Worm (Caenorhabditis elegans) whole organism, young adult: ENCODE measurements around the gene aps-1.

Source experiments
- B0336.3 ChIP-seq: fragments of 200-800 bp; sonication (Bioruptor generic); IDR thresholded peaks from 2 replicates; pipeline ENCODE4 v1.3.6; 2022; ENCODE audit warnings: missing genetic modification characterization, missing compliant biosample characterization
- C06A6.2 ChIP-seq: fragments of 200-800 bp; sonication (Bioruptor generic); conservative IDR thresholded peaks from 2 replicates; pipeline ENCODE4 v1.3.6; 2022; ENCODE audit warnings: missing genetic modification characterization, missing compliant biosample characterization
- C17E4.6 ChIP-seq: fragments of 200-800 bp; sonication (Bioruptor generic); IDR thresholded peaks from 2 replicates; pipeline ENCODE4 v1.3.6; 2022; ENCODE audit warnings: missing genetic modification reagents, missing genetic modification characterization, missing compliant biosample characterization
- D2030.7 ChIP-seq: fragments of 200-800 bp; sonication (Bioruptor generic); IDR thresholded peaks from 2 replicates; pipeline ENCODE4 v1.3.6; 2022; ENCODE audit warnings: missing genetic modification reagents, missing genetic modification characterization, missing compliant biosample characterization
- F10E7.11 ChIP-seq: sonication (generic microtip); optimal IDR thresholded peaks from 2 replicates; lab custom pipeline; 2017; ENCODE audit warnings: mild to moderate bottlenecking, missing genetic modification characterization, moderate library complexity, missing compliant biosample characterization
- F39B2.1 ChIP-seq: fragments of 200-800 bp; sonication (Bioruptor generic); IDR thresholded peaks from 2 replicates; pipeline ENCODE4 v1.3.6; 2022; ENCODE audit warnings: missing genetic modification reagents, missing genetic modification characterization, missing compliant biosample characterization
- F52B5.7 ChIP-seq: sonication (generic microtip); optimal IDR thresholded peaks from 2 replicates; lab custom pipeline; 2016; ENCODE audit warnings: mild to moderate bottlenecking, missing genetic modification characterization, missing compliant biosample characterization
- F55B11.4 ChIP-seq: sonication (generic microtip); optimal IDR thresholded peaks from 2 replicates; lab custom pipeline; 2016; ENCODE audit warnings: missing compliant biosample characterization, missing genetic modification characterization, borderline replicate concordance; ENCODE audit not compliant: insufficient read depth
- K11D2.4 ChIP-seq: fragments of 200-800 bp; sonication (Bioruptor generic); IDR thresholded peaks from 2 replicates; pipeline ENCODE4 v1.3.6; 2022; ENCODE audit warnings: missing genetic modification reagents, missing genetic modification characterization, missing compliant biosample characterization
- K12H6.12 ChIP-seq: fragments of 200-800 bp; sonication (Bioruptor generic); optimal IDR thresholded peaks from 2 replicates; lab custom pipeline; 2018; ENCODE audit warnings: mild to moderate bottlenecking, missing genetic modification characterization, missing compliant biosample characterization
- Y53F4B.3 ChIP-seq: fragments of 200-800 bp; sonication (Bioruptor generic); IDR thresholded peaks from 2 replicates; pipeline ENCODE4 v1.3.6; 2022; ENCODE audit warnings: missing genetic modification reagents, missing genetic modification characterization, missing compliant biosample characterization
- Y95B8A.8 ChIP-seq: fragments of 200-800 bp; sonication (Bioruptor generic); IDR thresholded peaks from 2 replicates; pipeline ENCODE4 v1.3.6; 2022; ENCODE audit warnings: missing genetic modification reagents, missing genetic modification characterization, missing compliant biosample characterization
- ZK185.1 ChIP-seq: sonication (generic microtip); optimal IDR thresholded peaks from 2 replicates; lab custom pipeline; 2016; ENCODE audit warnings: mild to moderate bottlenecking, missing genetic modification characterization, missing compliant biosample characterization; ENCODE audit not compliant: poor library complexity, severe bottlenecking
- attf-3 ChIP-seq: fragments of 200-800 bp; sonication (Bioruptor generic); conservative IDR thresholded peaks from 2 replicates; pipeline ENCODE4 v1.3.6; 2022; ENCODE audit warnings: missing genetic modification reagents, missing genetic modification characterization, missing compliant biosample characterization
- attf-5 ChIP-seq: fragments of 200-800 bp; sonication (Bioruptor generic); optimal IDR thresholded peaks from 2 replicates; lab custom pipeline; 2018; ENCODE audit warnings: mild to moderate bottlenecking, missing genetic modification characterization, missing compliant biosample characterization
- cebp-1 ChIP-seq, 2 experiments: fragments of 200-800 bp in 1 of 2; sonication (Bioruptor generic) in 1 of 2; sonication (generic microtip) in 1 of 2; IDR thresholded peaks in 1 of 2; optimal IDR thresholded peaks in 1 of 2; 2 replicates each; pipeline versions ENCODE4 v1.3.6 to Lab custom; 2017 to 2022; ENCODE audit warnings: missing compliant biosample characterization in 2 of 2, missing genetic modification characterization in 2 of 2, mild to moderate bottlenecking in 1 of 2, missing genetic modification reagents in 1 of 2, moderate library complexity in 1 of 2
- ceh-100 ChIP-seq: fragments of 200-800 bp; sonication (Bioruptor generic); IDR thresholded peaks from 2 replicates; pipeline ENCODE4 v1.3.6; 2022; ENCODE audit warnings: missing genetic modification reagents, missing genetic modification characterization, missing compliant biosample characterization
- ceh-27 ChIP-seq: fragments of 200-800 bp; sonication (Bioruptor generic); optimal IDR thresholded peaks from 2 replicates; lab custom pipeline; 2018; ENCODE audit warnings: mild to moderate bottlenecking, missing genetic modification characterization, moderate library complexity, missing compliant biosample characterization
- ceh-40 ChIP-seq: fragments of 200-800 bp; sonication (Bioruptor generic); IDR thresholded peaks from 2 replicates; pipeline ENCODE4 v1.3.6; 2022; ENCODE audit warnings: missing genetic modification characterization, missing compliant biosample characterization
- ceh-79 ChIP-seq: sonication (generic microtip); optimal IDR thresholded peaks from 2 replicates; lab custom pipeline; 2017; ENCODE audit warnings: mild to moderate bottlenecking, missing genetic modification characterization, missing compliant biosample characterization
- egl-18 ChIP-seq: fragments of 200-800 bp; sonication (Bioruptor generic); IDR thresholded peaks from 2 replicates; pipeline ENCODE4 v1.3.6; 2022; ENCODE audit warnings: missing genetic modification reagents, missing genetic modification characterization, missing compliant biosample characterization
- egl-44 ChIP-seq: fragments of 200-800 bp; sonication (Bioruptor generic); IDR thresholded peaks from 2 replicates; pipeline ENCODE4 v1.3.6; 2022; ENCODE audit warnings: missing genetic modification reagents, missing genetic modification characterization, missing compliant biosample characterization
- fkh-3 ChIP-seq: sonication (generic microtip); optimal IDR thresholded peaks from 2 replicates; lab custom pipeline; 2016; ENCODE audit warnings: mild to moderate bottlenecking, missing genetic modification characterization, missing compliant biosample characterization
- gei-17 ChIP-seq: fragments of 200-800 bp; sonication (Bioruptor generic); optimal IDR thresholded peaks from 2 replicates; lab custom pipeline; 2018; ENCODE audit warnings: mild to moderate bottlenecking, missing genetic modification characterization, missing compliant biosample characterization
- hmg-1.2 ChIP-seq: fragments of 200-800 bp; sonication (Bioruptor generic); IDR thresholded peaks from 2 replicates; pipeline ENCODE4 v1.3.6; 2022; ENCODE audit warnings: missing genetic modification reagents, missing genetic modification characterization, missing compliant biosample characterization
- hmg-20 ChIP-seq: fragments of 200-800 bp; sonication (Bioruptor generic); IDR thresholded peaks from 2 replicates; pipeline ENCODE4 v1.3.6; 2022; ENCODE audit warnings: missing genetic modification reagents, missing genetic modification characterization, missing compliant biosample characterization
- let-607 ChIP-seq, 2 experiments: fragments of 200-800 bp in 1 of 2; sonication (Bioruptor generic) in 1 of 2; sonication (generic microtip) in 1 of 2; optimal IDR thresholded peaks; 2 replicates each; lab custom pipeline; 2016 to 2018; ENCODE audit warnings: mild to moderate bottlenecking in 2 of 2, missing compliant biosample characterization in 2 of 2, missing genetic modification characterization in 2 of 2, moderate library complexity in 2 of 2, missing genotype in 1 of 2
- lin-35 ChIP-seq, 3 experiments: fragments of 150-350 bp in 2 of 3; sonication (generic microtip) in 1 of 3; optimal IDR thresholded peaks; 2 replicates each; lab custom pipeline; 2014 to 2018; ENCODE audit warnings: missing biosample characterization in 3 of 3, missing genetic modification characterization in 3 of 3, missing genetic modification reagents in 3 of 3
- lin-40 ChIP-seq: sonication (generic microtip); optimal IDR thresholded peaks from 2 replicates; lab custom pipeline; 2016; ENCODE audit warnings: missing genetic modification characterization, mild to moderate bottlenecking, missing compliant biosample characterization, missing genotype, missing genetic modification reagents
- lin-54 ChIP-seq: fragments of 200-800 bp; sonication (Bioruptor generic); optimal IDR thresholded peaks from 2 replicates; lab custom pipeline; 2018; ENCODE audit warnings: mild to moderate bottlenecking, missing genetic modification characterization, missing compliant biosample characterization
- lsy-27 ChIP-seq: sonication (generic microtip); optimal IDR thresholded peaks from 2 replicates; lab custom pipeline; 2017; ENCODE audit warnings: missing genetic modification characterization, mild to moderate bottlenecking, missing compliant biosample characterization, antibody characterized with exemption, missing genotype, borderline replicate concordance; ENCODE audit not compliant: insufficient read depth
- madf-6 ChIP-seq: fragments of 200-800 bp; sonication (Bioruptor generic); IDR thresholded peaks from 2 replicates; pipeline ENCODE4 v1.3.6; 2022; ENCODE audit warnings: missing genetic modification reagents, missing genetic modification characterization, missing compliant biosample characterization
- mel-28 ChIP-seq: sonication (generic microtip); optimal IDR thresholded peaks from 2 replicates; lab custom pipeline; 2016; ENCODE audit warnings: borderline replicate concordance, mild to moderate bottlenecking, missing genetic modification characterization, missing compliant biosample characterization
- nhr-27 ChIP-seq: fragments of 200-800 bp; sonication (Bioruptor generic); optimal IDR thresholded peaks from 2 replicates; lab custom pipeline; 2018; ENCODE audit warnings: mild to moderate bottlenecking, missing genetic modification characterization, moderate library complexity, missing compliant biosample characterization
- nhr-80 ChIP-seq: sonication (generic microtip); optimal IDR thresholded peaks from 2 replicates; lab custom pipeline; 2016; ENCODE audit warnings: missing genetic modification characterization, missing compliant biosample characterization
- nhr-90 ChIP-seq: sonication (generic microtip); optimal IDR thresholded peaks from 2 replicates; lab custom pipeline; 2016; ENCODE audit warnings: missing genotype, mild to moderate bottlenecking, missing genetic modification characterization, missing compliant biosample characterization
- pha-4 ChIP-seq: fragments of 150-350 bp; sonication (generic microtip); optimal IDR thresholded peaks from 2 replicates; lab custom pipeline; 2014; ENCODE audit warnings: missing biosample characterization, missing genetic modification reagents, missing genetic modification characterization
- snpc-1.3 ChIP-seq: sonication (generic microtip); optimal IDR thresholded peaks from 2 replicates; lab custom pipeline; 2017; ENCODE audit warnings: missing genetic modification characterization, mild to moderate bottlenecking, missing compliant biosample characterization, antibody characterized with exemption, moderate library complexity, missing genotype, missing genetic modification reagents; ENCODE audit not compliant: insufficient read depth
- snpc-3.4 ChIP-seq: sonication (generic microtip); optimal IDR thresholded peaks from 2 replicates; lab custom pipeline; 2017; ENCODE audit warnings: missing genetic modification characterization, mild to moderate bottlenecking, missing compliant biosample characterization, antibody characterized with exemption, moderate library complexity, missing genotype, missing genetic modification reagents
- tbx-9 ChIP-seq: sonication (generic microtip); optimal IDR thresholded peaks from 2 replicates; lab custom pipeline; 2016; ENCODE audit warnings: borderline replicate concordance, missing genetic modification characterization, inconsistent platforms, missing compliant biosample characterization
- unc-62 ChIP-seq: fragments of 150-350 bp; optimal IDR thresholded peaks from 2 replicates; lab custom pipeline; 2014; ENCODE audit warnings: missing biosample characterization, missing genetic modification reagents, missing genetic modification characterization
- zfh-2 ChIP-seq: fragments of 200-800 bp; sonication (Bioruptor generic); conservative IDR thresholded peaks from 2 replicates; pipeline ENCODE4 v1.3.6; 2022; ENCODE audit warnings: missing genetic modification reagents, missing genetic modification characterization, missing compliant biosample characterization
- ztf-25 ChIP-seq: fragments of 200-800 bp; sonication (Bioruptor generic); IDR thresholded peaks from 2 replicates; pipeline ENCODE4 v1.3.6; 2022; ENCODE audit warnings: missing genetic modification reagents, missing genetic modification characterization, missing compliant biosample characterization

The aps-1 gene

ce11 chrV:5991490-5992069 is 26.2 kb upstream of the aps-1 start:
- TF ChIP-seq F55B11.4 (tag; lab: Kevin White, UChicago): no peak
- no peak for TF ChIP-seq lin-54 (GFP tag; lab: Kevin White, UChicago)
- peak; percentile 54 for TF ChIP-seq attf-5 (GFP tag; lab: Kevin White, UChicago)
- peak; percentile 42 for TF ChIP-seq lin-40 (tag; lab: Kevin White, UChicago)
- TF ChIP-seq ceh-27: peak; percentile 27
- TF ChIP-seq hmg-1.2 (GFP tag; lab: Robert Waterston, UW): peak; percentile 38; the same call in 1 of the 2 replicates
- TF ChIP-seq C06A6.2 (GFP tag; lab: Robert Waterston, UW): no peak
- no peak for TF ChIP-seq nhr-27 (tag; lab: Kevin White, UChicago)
- TF ChIP-seq hmg-20 (GFP tag; lab: Robert Waterston, UW): 0 out of 2 replicates have a peak, but pooled peaks have one; percentile 6
- peak; percentile 87 for TF ChIP-seq nhr-80
- no peak for TF ChIP-seq egl-18 (GFP tag; lab: Robert Waterston, UW)
- peak; percentile 58 to 87 for TF ChIP-seq let-607 (tag; optimal IDR thresholded peaks at IDR 0.05; lab: Kevin White, UChicago)
- TF ChIP-seq F52B5.7 (tag; lab: Kevin White, UChicago): no peak
- TF ChIP-seq unc-62: peak; percentile 52
- TF ChIP-seq K12H6.12 (tag; lab: Kevin White, UChicago): peak; percentile 22
- peak in 1 of 3 experiments; percentile 17 for TF ChIP-seq lin-35 (GFP tag; optimal IDR thresholded peaks at IDR 0.05; lab: Kevin White, UChicago)

ce11 chrV:5995598-5995997 is 22.2 kb upstream of the aps-1 start:
- TF ChIP-seq Y95B8A.8 (no peak), ztf-25 (GFP tag; lab: Robert Waterston, UW) (no peak), B0336.3 (GFP tag; lab: Robert Waterston, UW) (no peak), cebp-1 (GFP tag; IDR thresholded peaks at IDR 0.05; lab: Robert Waterston, UW) (no peak), cebp-1 (tag; optimal IDR thresholded peaks at IDR 0.05; lab: Kevin White, UChicago) (no peak), F10E7.11 (tag; lab: Kevin White, UChicago) (no peak), mel-28 (tag; lab: Kevin White, UChicago) (no peak), lsy-27 (tag; lab: Kevin White, UChicago) (no peak), nhr-90 (tag; lab: Kevin White, UChicago) (no peak), ZK185.1 (no peak), zfh-2 (GFP tag; lab: Robert Waterston, UW) (no peak), snpc-3.4 (tag; lab: Kevin White, UChicago) (no peak), madf-6 (no peak), ceh-79 (no peak), pha-4 (tag; lab: Kevin White, UChicago) (no peak), attf-3 (no peak), fkh-3 (tag; lab: Kevin White, UChicago) (no peak), snpc-1.3 (tag; lab: Kevin White, UChicago) (no peak), gei-17 (GFP tag; lab: Kevin White, UChicago) (no peak)

- TF ChIP-seq ceh-100 (no peak), C17E4.6 (GFP tag; lab: Robert Waterston, UW) (no peak), F39B2.1 (GFP tag; lab: Robert Waterston, UW) (no peak), F55B11.4 (tag; lab: Kevin White, UChicago) (no peak), K11D2.4 (GFP tag; lab: Robert Waterston, UW) (no peak), madf-6 (peak; percentile 98), egl-44 (GFP tag; lab: Robert Waterston, UW) (no peak), Y95B8A.8 (peak; percentile 73; the same call in 1 of the 2 replicates), ceh-40 (no peak), unc-62 (no peak), tbx-9 (tag; lab: Kevin White, UChicago) (no peak), D2030.7 (GFP tag; lab: Robert Waterston, UW) (peak; percentile 79), ceh-27 (no peak), cebp-1 (GFP tag; IDR thresholded peaks at IDR 0.05; lab: Robert Waterston, UW) (no peak), cebp-1 (tag; optimal IDR thresholded peaks at IDR 0.05; lab: Kevin White, UChicago) (no peak), ZK185.1 (no peak), Y53F4B.3 (GFP tag; lab: Robert Waterston, UW) (no peak)
Measured at ce11 chrV:5996114-5996513, 21.7 kb upstream of the aps-1 start, which contains the start of gene cpg-4. cpg-4 (plus strand) TSS chrV:5996416.
